Fruit fly (Drosophila melanogaster): ENCODE data around the gene heca.

DNA sequence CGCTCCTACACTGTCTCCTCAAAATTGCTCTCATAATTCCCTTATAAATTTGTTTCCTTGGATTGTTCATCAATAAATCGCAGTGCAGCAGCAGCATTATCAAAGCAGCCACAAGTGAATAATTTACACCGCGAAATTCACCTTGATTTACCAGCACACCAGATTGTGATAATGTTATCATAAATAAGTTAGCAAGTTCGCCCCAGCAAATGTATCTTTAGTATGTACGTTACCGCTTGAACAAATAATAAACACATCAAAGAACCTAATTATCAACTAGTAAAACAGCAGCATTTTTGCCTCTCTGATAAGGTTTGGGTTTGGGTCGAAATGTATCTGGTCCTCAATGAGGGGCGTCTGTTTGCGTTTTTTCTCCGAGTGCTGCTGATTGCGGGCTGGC is 112.6 kb downstream of the heca start:
- no peak for TF ChIP-seq ttk (optimal IDR thresholded peaks at IDR 0.05)
- TF ChIP-seq psq (optimal IDR thresholded peaks at IDR 0.05) = no peak
- TF ChIP-seq insv (optimal IDR thresholded peaks at IDR 0.05) = no peak
- TF ChIP-seq Myc (optimal IDR thresholded peaks at IDR 0.05) = no peak
- TF ChIP-seq h (optimal IDR thresholded peaks at IDR 0.05) = no peak
- no peak for TF ChIP-seq Sin3A (optimal IDR thresholded peaks at IDR 0.05)

Measured in Kc167 (cell line).